Worm (Caenorhabditis elegans): ENCODE results near the gene Y54G11A.17.
"Not testable (repeated sequence)": the region's sequence is repeated elsewhere in the genome, so short reads cannot be mapped to it uniquely, and the experiment has no call there.

Y54G11A.17 gene

DNA sequence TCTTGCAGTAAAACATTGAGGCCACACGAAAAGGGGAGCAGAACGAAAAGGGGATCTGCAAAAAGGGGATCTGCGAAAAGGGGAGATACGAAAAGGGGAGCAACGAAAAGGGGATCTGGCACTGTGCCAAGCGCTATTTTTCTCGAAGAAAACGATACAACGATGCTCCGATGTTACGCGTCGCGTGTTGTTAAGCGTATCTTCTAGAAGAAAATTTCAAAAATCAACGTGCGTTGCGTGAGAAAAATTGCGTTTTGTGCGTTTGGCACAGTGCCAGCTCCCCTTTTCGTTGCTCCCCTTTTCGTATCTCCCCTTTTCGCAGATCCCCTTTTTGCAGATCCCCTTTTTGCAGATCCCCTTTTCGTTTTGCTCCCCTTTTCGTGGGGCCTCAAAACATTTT lies 3.0 kb downstream of the Y54G11A.17 start, which contains the start of gene Y54G11A.9:
Gene Y54G11A.9 (minus strand): TSS at position 196 of the 400 bp plus-strand sequence.
- TF ChIP-seq tra-4 (tag; optimal IDR thresholded peaks at IDR 0.05); tbx-11 (GFP tag; IDR thresholded peaks at IDR 0.05); F13C5.2 (tag; optimal IDR thresholded peaks at IDR 0.05): not testable (repeated sequence)

DNA sequence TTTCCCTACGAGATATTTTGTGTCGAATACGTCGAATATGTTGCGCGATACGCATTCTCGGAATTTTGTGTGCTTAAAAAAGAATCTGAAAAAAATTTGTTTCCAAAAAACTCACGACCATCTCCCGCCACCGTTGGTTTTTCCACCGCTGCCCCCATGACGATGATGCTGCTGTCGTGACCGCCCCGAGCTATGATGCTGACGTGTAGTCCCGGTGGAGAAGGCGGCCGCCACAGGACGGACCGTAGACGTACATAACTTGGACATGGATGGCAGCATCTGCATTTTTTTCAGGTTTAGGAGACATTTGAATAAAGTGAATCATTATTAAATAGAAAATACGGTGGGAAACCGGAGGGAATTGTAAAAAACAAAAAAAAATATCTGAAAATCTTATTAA lies 5.0 kb downstream of the Y54G11A.17 start, which contains the start of gene ddl-3:
Gene ddl-3 (minus strand): TSS at position 289 of the 400 bp plus-strand sequence.
- TF ChIP-seq ceh-13 (GFP tag; optimal IDR thresholded peaks at IDR 0.05); tbx-11 (GFP tag; IDR thresholded peaks at IDR 0.05); ceh-36 (tag; optimal IDR thresholded peaks at IDR 0.05): not testable (repeated sequence)

ce11 chrII:14321225-14321624 lies 28.0 kb downstream of the Y54G11A.17 start:
- TF ChIP-seq hmbx-1 (tag; optimal IDR thresholded peaks at IDR 0.05) (no peak), aly-1 (tag; optimal IDR thresholded peaks at IDR 0.05) (no peak), hnd-1 (tag; optimal IDR thresholded peaks at IDR 0.05) (no peak), ceh-13 (GFP tag; optimal IDR thresholded peaks at IDR 0.05) (no peak), hmg-4 (GFP tag; optimal IDR thresholded peaks at IDR 0.05) (no peak), tra-4 (tag; optimal IDR thresholded peaks at IDR 0.05) (no peak), pes-1 (GFP tag; IDR thresholded peaks at IDR 0.05) (no peak), tbx-11 (GFP tag; IDR thresholded peaks at IDR 0.05) (no peak), ceh-36 (tag; optimal IDR thresholded peaks at IDR 0.05) (no peak), tbx-37 (GFP tag; conservative IDR thresholded peaks at IDR 0.05) (no peak), ets-7 (tag; optimal IDR thresholded peaks at IDR 0.05) (no peak), F13C5.2 (tag; optimal IDR thresholded peaks at IDR 0.05) (no peak), flt-1 (GFP tag; IDR thresholded peaks at IDR 0.05) (no peak), scrt-1 (GFP tag; IDR thresholded peaks at IDR 0.05) (no peak), ama-1 (optimal IDR thresholded peaks at IDR 0.05) (no peak), sea-1 (GFP tag; conservative IDR thresholded peaks at IDR 0.05) (no peak), B0310.2 (tag; optimal IDR thresholded peaks at IDR 0.05) (no peak)

DNA sequence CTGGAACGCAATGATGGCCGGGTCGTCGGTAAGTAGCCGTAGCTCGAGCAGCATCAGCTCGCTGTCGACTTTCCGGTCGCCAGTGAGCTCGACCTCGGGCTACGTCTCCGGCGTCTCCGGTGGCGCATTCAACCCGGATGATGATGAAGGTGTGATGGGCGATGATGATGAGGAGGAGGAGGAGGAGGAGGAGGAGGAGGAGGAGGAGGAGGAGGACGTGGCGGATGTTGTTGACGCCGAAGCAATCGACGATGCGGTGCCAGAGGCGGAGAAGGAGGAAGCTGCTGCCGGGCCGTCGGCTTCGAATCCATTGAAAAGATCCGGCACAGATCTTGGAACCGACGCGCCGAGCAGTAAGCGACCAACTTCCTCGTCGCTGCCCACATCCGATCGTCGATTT lies 30.0 kb downstream of the Y54G11A.17 start:
- TF ChIP-seq hmbx-1 (tag; optimal IDR thresholded peaks at IDR 0.05) (no peak), scrt-1 (GFP tag; IDR thresholded peaks at IDR 0.05) (no peak), F13C5.2 (tag; optimal IDR thresholded peaks at IDR 0.05) (no peak)

ce11 chrII:14318027-14318426 lies 31.2 kb downstream of the Y54G11A.17 start, which contains the start of gene Y54G11A.14:
Y54G11A.14 (plus strand) TSS chrII:14318158.
- TF ChIP-seq tbx-11 (GFP tag; IDR thresholded peaks at IDR 0.05) (no peak), tra-4 (tag; optimal IDR thresholded peaks at IDR 0.05) (no peak), ets-7 (tag; optimal IDR thresholded peaks at IDR 0.05) (no peak)

DNA sequence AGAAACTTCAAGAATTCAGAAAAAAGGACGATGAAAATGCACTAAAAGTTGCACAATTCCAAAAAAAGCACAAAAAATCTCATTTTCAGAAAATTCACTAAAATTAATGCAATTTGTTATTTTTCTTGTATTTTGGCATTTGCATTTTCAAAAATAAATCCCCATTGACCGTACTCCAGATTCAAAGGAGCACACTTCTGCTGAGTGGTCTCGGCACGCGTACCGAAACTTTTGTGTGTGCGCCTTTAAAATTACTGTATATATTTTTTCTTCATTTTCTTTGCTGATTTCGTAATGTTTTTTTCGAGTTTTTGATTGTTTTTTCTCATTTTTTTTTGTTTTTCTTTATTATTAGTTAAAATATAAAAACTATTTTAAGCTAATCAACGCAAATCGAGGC lies 37.0 kb downstream of the Y54G11A.17 start:
- no peak for TF ChIP-seq tbx-37 (GFP tag; conservative IDR thresholded peaks at IDR 0.05)
- TF ChIP-seq tra-4 (tag; optimal IDR thresholded peaks at IDR 0.05) = no peak
- no peak for TF ChIP-seq ets-7 (tag; optimal IDR thresholded peaks at IDR 0.05)
- no peak for TF ChIP-seq tbx-11 (GFP tag; IDR thresholded peaks at IDR 0.05)
- TF ChIP-seq ama-1 (optimal IDR thresholded peaks at IDR 0.05) = no peak
- no peak for TF ChIP-seq pes-1 (GFP tag; IDR thresholded peaks at IDR 0.05)
- TF ChIP-seq scrt-1 (GFP tag; IDR thresholded peaks at IDR 0.05) = no peak

- TF ChIP-seq B0310.2 (tag; optimal IDR thresholded peaks at IDR 0.05) (no peak), aly-1 (tag; optimal IDR thresholded peaks at IDR 0.05) (no peak), ama-1 (optimal IDR thresholded peaks at IDR 0.05) (no peak), tbx-37 (GFP tag; conservative IDR thresholded peaks at IDR 0.05) (no peak), sea-1 (GFP tag; conservative IDR thresholded peaks at IDR 0.05) (no peak), pes-1 (GFP tag; IDR thresholded peaks at IDR 0.05) (no peak), ets-7 (tag; optimal IDR thresholded peaks at IDR 0.05) (no peak), tbx-11 (GFP tag; IDR thresholded peaks at IDR 0.05) (no peak), hmbx-1 (tag; optimal IDR thresholded peaks at IDR 0.05) (no peak), F13C5.2 (tag; optimal IDR thresholded peaks at IDR 0.05) (no peak), ceh-13 (GFP tag; optimal IDR thresholded peaks at IDR 0.05) (no peak), tra-4 (tag; optimal IDR thresholded peaks at IDR 0.05) (no peak), flt-1 (GFP tag; IDR thresholded peaks at IDR 0.05) (no peak), hmg-4 (GFP tag; optimal IDR thresholded peaks at IDR 0.05) (no peak), hnd-1 (tag; optimal IDR thresholded peaks at IDR 0.05) (no peak), scrt-1 (GFP tag; IDR thresholded peaks at IDR 0.05) (no peak), ceh-36 (tag; optimal IDR thresholded peaks at IDR 0.05) (no peak)
Observed at ce11 chrII:14311537-14311936, 37.7 kb downstream of the Y54G11A.17 start.

DNA sequence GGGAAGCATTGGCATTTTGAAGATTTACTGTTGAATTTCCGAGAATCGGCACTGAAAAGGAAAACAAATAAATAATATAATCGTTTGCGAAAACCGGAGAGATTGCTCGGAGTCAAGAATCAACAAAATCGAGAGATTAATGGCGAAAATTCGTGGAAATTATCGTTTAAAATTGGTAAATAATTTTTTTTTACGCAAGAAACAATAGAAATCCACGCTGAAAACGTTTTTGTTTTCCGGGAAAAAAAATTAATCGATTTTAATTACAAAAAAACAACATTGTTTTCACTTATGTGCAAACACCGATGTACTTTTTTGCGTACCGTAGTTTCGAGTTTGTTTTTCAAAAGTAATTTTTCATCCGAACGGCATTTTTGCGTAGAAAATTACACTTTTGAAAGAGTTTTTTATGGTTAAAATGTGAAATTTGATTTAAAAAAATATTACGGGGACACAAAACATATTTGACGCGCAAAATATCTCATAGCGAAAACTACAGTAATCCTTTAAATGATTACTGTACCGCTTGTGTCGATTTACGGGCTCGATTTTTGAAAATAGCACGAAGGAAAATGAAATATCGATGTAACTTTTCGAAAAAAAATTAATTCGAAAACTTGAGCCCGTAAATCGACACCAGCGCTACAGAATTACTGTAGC lies 38.3 kb downstream of the Y54G11A.17 start, which contains the start of gene ctl-3:
Gene ctl-3 (minus strand): TSS at position 51 of the 660 bp plus-strand sequence.
- TF ChIP-seq ama-1 (optimal IDR thresholded peaks at IDR 0.05) = no peak
- no peak for TF ChIP-seq tbx-37 (GFP tag; conservative IDR thresholded peaks at IDR 0.05)
- TF ChIP-seq hmg-4 (GFP tag; optimal IDR thresholded peaks at IDR 0.05) = no peak
- no peak for TF ChIP-seq B0310.2 (tag; optimal IDR thresholded peaks at IDR 0.05)
- TF ChIP-seq hnd-1 (tag; optimal IDR thresholded peaks at IDR 0.05) = no peak
- TF ChIP-seq aly-1 (tag; optimal IDR thresholded peaks at IDR 0.05) = no peak
- no peak for TF ChIP-seq pes-1 (GFP tag; IDR thresholded peaks at IDR 0.05)
- no peak for TF ChIP-seq tra-4 (tag; optimal IDR thresholded peaks at IDR 0.05)
- no peak for TF ChIP-seq ceh-13 (GFP tag; optimal IDR thresholded peaks at IDR 0.05)
- TF ChIP-seq scrt-1 (GFP tag; IDR thresholded peaks at IDR 0.05) = no peak
- TF ChIP-seq sea-1 (GFP tag; conservative IDR thresholded peaks at IDR 0.05) = no peak
- no peak for TF ChIP-seq ceh-36 (tag; optimal IDR thresholded peaks at IDR 0.05)
- no peak for TF ChIP-seq tbx-11 (GFP tag; IDR thresholded peaks at IDR 0.05)

Data from whole organism, early embryonic.